Fruit fly (Drosophila melanogaster) whole organism, wandering third instar larva: ENCODE results near the gene CG14258.

ENCODE experiments used
- Abd-B ChIP-seq: fragments of >200 bp; optimal IDR thresholded peaks from 2 replicates; lab custom pipeline; 2017; ENCODE audit warnings: missing biosample characterization, missing genetic modification characterization
- CG32264 ChIP-seq: fragments of 200-800 bp; sonication (Bioruptor generic); optimal IDR thresholded peaks from 2 replicates; lab custom pipeline; 2016; ENCODE audit warnings: missing biosample characterization, missing genetic modification characterization
- CrebA ChIP-seq: fragments of 200-800 bp; sonication (Bioruptor generic); optimal IDR thresholded peaks from 2 replicates; lab custom pipeline; 2016; ENCODE audit warnings: missing biosample characterization, mild to moderate bottlenecking, missing genetic modification characterization, borderline replicate concordance
- Dfd ChIP-seq: fragments of >200 bp; optimal IDR thresholded peaks from 2 replicates; lab custom pipeline; 2017; ENCODE audit warnings: missing biosample characterization, missing genetic modification characterization
- Dif ChIP-seq: fragments of 200-275, 200-300 bp; sonication (Bioruptor generic); optimal IDR thresholded peaks from 2 replicates; lab custom pipeline; 2018; ENCODE audit warnings: missing biosample characterization, missing genetic modification characterization; ENCODE audit not compliant: partially characterized antibody
- GATAd ChIP-seq: sonication (Bioruptor generic); optimal IDR thresholded peaks from 2 replicates; lab custom pipeline; 2016; ENCODE audit warnings: missing biosample characterization, missing genetic modification characterization
- Hnf4 ChIP-seq: fragments of 200-800 bp; sonication (Bioruptor generic); optimal IDR thresholded peaks from 2 replicates; lab custom pipeline; 2016; ENCODE audit warnings: missing biosample characterization, mild to moderate bottlenecking, missing genetic modification characterization
- Hr78 ChIP-seq: fragments of >200 bp; optimal IDR thresholded peaks from 2 replicates; lab custom pipeline; 2017; ENCODE audit warnings: missing biosample characterization, missing genetic modification characterization
- Hr83 ChIP-seq: fragments of 200-300 bp; sonication (Bioruptor generic); optimal IDR thresholded peaks from 2 replicates; lab custom pipeline; 2016; ENCODE audit warnings: missing biosample characterization, mild to moderate bottlenecking, missing genetic modification characterization, moderate library complexity; ENCODE audit not compliant: poor library complexity, severe bottlenecking
- Jra ChIP-seq: sonication (Bioruptor generic); optimal IDR thresholded peaks from 2 replicates; lab custom pipeline; 2016; ENCODE audit warnings: missing biosample characterization, missing genetic modification characterization
- Myc ChIP-seq: fragments of >200 bp; optimal IDR thresholded peaks from 2 replicates; lab custom pipeline; 2017
- N ChIP-seq: fragments of >200 bp; optimal IDR thresholded peaks from 2 replicates; lab custom pipeline; 2018; ENCODE audit warnings: missing biosample characterization, missing external identifiers, missing genetic modification characterization
- OdsH ChIP-seq: fragments of 200-800 bp; sonication (Bioruptor generic); optimal IDR thresholded peaks from 2 replicates; lab custom pipeline; 2016; ENCODE audit warnings: missing biosample characterization, mild to moderate bottlenecking, missing genetic modification characterization
- Rel ChIP-seq, 2 experiments: fragments of 200-800 bp; sonication (Bioruptor generic) in 1 of 2; optimal IDR thresholded peaks; 2 replicates in 1 of 2; 3 replicates in 1 of 2; lab custom pipeline; 2016 to 2019; ENCODE audit warnings: mild to moderate bottlenecking in 2 of 2, missing biosample characterization in 2 of 2, missing genetic modification characterization in 2 of 2, moderate library complexity in 1 of 2
- Sp1 ChIP-seq: fragments of 200-800 bp; sonication (Bioruptor generic); optimal IDR thresholded peaks from 3 replicates; lab custom pipeline; 2019; ENCODE audit warnings: missing biosample characterization, mild to moderate bottlenecking, missing genetic modification characterization, moderate library complexity
- Vsx2 ChIP-seq: fragments of 200-300, 225-300 bp; sonication (Bioruptor generic); optimal IDR thresholded peaks from 2 replicates; lab custom pipeline; 2018; ENCODE audit warnings: missing biosample characterization, missing genetic modification characterization; ENCODE audit not compliant: partially characterized antibody
- br ChIP-seq: fragments of 200-800 bp; sonication (Bioruptor generic); optimal IDR thresholded peaks from 2 replicates; lab custom pipeline; 2016; ENCODE audit warnings: missing biosample characterization, missing genetic modification characterization
- brk ChIP-seq: fragments of 200-800 bp; sonication (Bioruptor generic); optimal IDR thresholded peaks from 2 replicates; lab custom pipeline; 2016; ENCODE audit warnings: missing biosample characterization, mild to moderate bottlenecking, missing genetic modification characterization
- dl ChIP-seq, 2 experiments: fragments of 175-275, 200-275 bp in 1 of 2; fragments of 200-275 bp in 1 of 2; sonication (Bioruptor generic); optimal IDR thresholded peaks; lab custom pipeline; 2018; ENCODE audit warnings: mild to moderate bottlenecking in 2 of 2, missing biosample characterization in 2 of 2, missing genetic modification characterization in 2 of 2, moderate library complexity in 2 of 2; ENCODE audit not compliant: partially characterized antibody in 2 of 2, insufficient read depth in 1 of 2
- dmrt93B ChIP-seq: fragments of 200-800 bp; sonication (Bioruptor generic); optimal IDR thresholded peaks from 2 replicates; lab custom pipeline; 2018; ENCODE audit warnings: missing biosample characterization, mild to moderate bottlenecking, missing genetic modification characterization
- dsf ChIP-seq: sonication (Bioruptor generic); optimal IDR thresholded peaks from 2 replicates; lab custom pipeline; 2016; ENCODE audit warnings: missing biosample characterization, missing genetic modification characterization, borderline replicate concordance
- ey ChIP-seq: fragments of 200-800 bp; sonication (Bioruptor generic); optimal IDR thresholded peaks from 2 replicates; lab custom pipeline; 2016; ENCODE audit warnings: missing biosample characterization, missing genetic modification characterization
- foxo ChIP-seq, 2 experiments: fragments of 200-800 bp; sonication (Bioruptor generic); optimal IDR thresholded peaks; 2 replicates in 1 of 2; 3 replicates in 1 of 2; lab custom pipeline; 2016 to 2017; ENCODE audit warnings: missing biosample characterization in 2 of 2, missing genetic modification characterization in 2 of 2
- fru ChIP-seq: fragments of 200-800 bp; sonication (Bioruptor generic); optimal IDR thresholded peaks from 3 replicates; lab custom pipeline; 2016; ENCODE audit warnings: missing biosample characterization, mild to moderate bottlenecking, missing genetic modification characterization
- h ChIP-seq: fragments of 200-800 bp; sonication (Bioruptor generic); optimal IDR thresholded peaks from 3 replicates; lab custom pipeline; 2016; ENCODE audit warnings: missing biosample characterization, mild to moderate bottlenecking, missing genetic modification characterization
- jim ChIP-seq: fragments of 175-275, 200-325 bp; sonication (Bioruptor generic); optimal IDR thresholded peaks from 2 replicates; lab custom pipeline; 2016; ENCODE audit warnings: missing biosample characterization, mild to moderate bottlenecking, missing genetic modification characterization
- lola ChIP-seq: fragments of >200 bp; optimal IDR thresholded peaks from 2 replicates; lab custom pipeline; 2017; ENCODE audit warnings: missing biosample characterization, missing genetic modification characterization
- pan ChIP-seq: fragments of >200 bp; optimal IDR thresholded peaks from 2 replicates; lab custom pipeline; 2017
- psq ChIP-seq: fragments of 200-800 bp; sonication (Bioruptor generic); optimal IDR thresholded peaks from 3 replicates; lab custom pipeline; 2017; ENCODE audit warnings: missing biosample characterization, mild to moderate bottlenecking, missing genetic modification characterization, moderate library complexity
- rgr ChIP-seq: fragments of 200-800 bp; sonication (Bioruptor generic); optimal IDR thresholded peaks from 3 replicates; lab custom pipeline; 2016; ENCODE audit warnings: missing biosample characterization, mild to moderate bottlenecking, missing genetic modification characterization
- sage ChIP-seq: fragments of 200-800 bp; sonication (Bioruptor generic); optimal IDR thresholded peaks from 2 replicates; lab custom pipeline; 2016; ENCODE audit warnings: missing biosample characterization, mild to moderate bottlenecking, missing genetic modification characterization
- sv ChIP-seq: fragments of 200-800 bp; sonication (Bioruptor generic); optimal IDR thresholded peaks from 3 replicates; lab custom pipeline; 2016; ENCODE audit warnings: missing biosample characterization, missing genetic modification characterization
- tai ChIP-seq: sonication (Bioruptor generic); optimal IDR thresholded peaks from 2 replicates; lab custom pipeline; 2016; ENCODE audit warnings: missing biosample characterization, missing genetic modification characterization
- usp ChIP-seq: fragments of >200 bp; optimal IDR thresholded peaks from 2 replicates; lab custom pipeline; 2017; ENCODE audit warnings: missing biosample characterization, missing genetic modification characterization

CG14258 gene

dm6 chr3R:27133992-27134391, 41.0 kb downstream of the CG14258 start:
- TF ChIP-seq tai (no peak), rgr (GFP tag; lab: Kevin White, UChicago) (no peak), CG32264 (no peak), Vsx2 (GFP tag; lab: Kevin White, UChicago) (no peak), Jra (no peak), brk (no peak), jim (no peak), lola (GFP tag; lab: Kevin White, UChicago) (no peak), Myc (lab: Kevin White, UChicago) (no peak)

- no peak for TF ChIP-seq Rel (GFP tag; optimal IDR thresholded peaks at IDR 0.05; lab: Kevin White, UChicago)
- TF ChIP-seq Rel (tag; optimal IDR thresholded peaks at IDR 0.05; lab: Kevin White, UChicago) = no peak
- TF ChIP-seq sv (GFP tag; lab: Kevin White, UChicago) = no peak
- no peak for TF ChIP-seq Vsx2 (GFP tag; lab: Kevin White, UChicago)
- no peak for TF ChIP-seq Sp1
- TF ChIP-seq Dif (GFP tag; lab: Kevin White, UChicago) = no peak
- no peak for TF ChIP-seq dsf (GFP tag; lab: Kevin White, UChicago)
- no peak for TF ChIP-seq br (GFP tag; lab: Kevin White, UChicago)
Measured at dm6 chr3R:27134728-27135361, 41.9 kb downstream of the CG14258 start.

- peak; percentile 36 for TF ChIP-seq h (GFP tag; lab: Kevin White, UChicago)
- TF ChIP-seq dl (GFP tag; optimal IDR thresholded peaks at IDR 0.05; lab: Kevin White, UChicago; ENCODE audit: insufficient read depth in 1 of 2, partially characterized antibody in 2 of 2) = no peak
- peak; percentile 38 for TF ChIP-seq fru (GFP tag; lab: Kevin White, UChicago)
- TF ChIP-seq foxo (GFP tag; optimal IDR thresholded peaks at IDR 0.05; lab: Kevin White, UChicago) = peak in 1 of 2 experiments; percentile 27
- peak; percentile 30 for TF ChIP-seq psq (GFP tag; lab: Kevin White, UChicago)
- peak; percentile 37 for TF ChIP-seq Hnf4 (GFP tag; lab: Kevin White, UChicago)
- TF ChIP-seq Abd-B (GFP tag; lab: Kevin White, UChicago) = no peak
- TF ChIP-seq lola (GFP tag; lab: Kevin White, UChicago) = no peak
- no peak for TF ChIP-seq sage (GFP tag; lab: Kevin White, UChicago)
- TF ChIP-seq usp = no peak
- TF ChIP-seq OdsH (GFP tag; lab: Kevin White, UChicago) = peak; percentile 62
- TF ChIP-seq dmrt93B (GFP tag; lab: Kevin White, UChicago) = peak; percentile 11
- no peak for TF ChIP-seq Myc (lab: Kevin White, UChicago)
- TF ChIP-seq CG32264 = no peak
- peak; percentile 55 for TF ChIP-seq rgr (GFP tag; lab: Kevin White, UChicago)
- peak; percentile 26 for TF ChIP-seq Sp1
- TF ChIP-seq pan = no peak
- peak; percentile 4 for TF ChIP-seq ey (GFP tag; lab: Kevin White, UChicago)
- no peak for TF ChIP-seq Jra
- peak; percentile 51 for TF ChIP-seq br (GFP tag; lab: Kevin White, UChicago)
Measured at dm6 chr3R:27135692-27136641, 43.0 kb downstream of the CG14258 start.

dm6 chr3R:27137914-27138323, 45.0 kb downstream of the CG14258 start:
- TF ChIP-seq Sp1 (no peak), GATAd (no peak), Hr83 (GFP tag; lab: Kevin White, UChicago) (no peak), pan (no peak), ey (GFP tag; lab: Kevin White, UChicago) (no peak), Dfd (GFP tag; lab: Kevin White, UChicago) (no peak), Abd-B (GFP tag; lab: Kevin White, UChicago) (no peak), dmrt93B (GFP tag; lab: Kevin White, UChicago) (no peak), tai (no peak), usp (no peak), dl (GFP tag; optimal IDR thresholded peaks at IDR 0.05; lab: Kevin White, UChicago; ENCODE audit: insufficient read depth in 1 of 2, partially characterized antibody in 2 of 2) (no peak), brk (no peak), br (GFP tag; lab: Kevin White, UChicago) (no peak), rgr (GFP tag; lab: Kevin White, UChicago) (no peak), sage (GFP tag; lab: Kevin White, UChicago) (no peak), Jra (no peak), CrebA (GFP tag; lab: Kevin White, UChicago) (no peak), jim (no peak), Hr78 (GFP tag; lab: Kevin White, UChicago) (no peak), N (GFP tag; lab: Kevin White, UChicago) (no peak)
